Worm (Caenorhabditis elegans) whole organism, L4 larva: Measurements from ENCODE around the gene R08A2.7.

Source experiments
- aly-2 ChIP-seq: sonication (generic microtip); optimal IDR thresholded peaks from 2 replicates; lab custom pipeline; 2018; ENCODE audit warnings: missing biosample characterization, missing genetic modification characterization
- fkh-10 ChIP-seq: fragments of 150-350 bp; optimal IDR thresholded peaks from 2 replicates; lab custom pipeline; 2014; ENCODE audit warnings: missing biosample characterization, missing genetic modification reagents, missing genetic modification characterization
- jun-1 ChIP-seq: fragments of 150-350 bp; optimal IDR thresholded peaks from 2 replicates; lab custom pipeline; 2014; ENCODE audit warnings: missing biosample characterization, missing genetic modification reagents, missing genetic modification characterization
- nhr-237 ChIP-seq: sonication (generic microtip); optimal IDR thresholded peaks from 2 replicates; lab custom pipeline; 2017; ENCODE audit warnings: missing biosample characterization, missing genetic modification characterization
- nhr-76 ChIP-seq: fragments of 150-350 bp; optimal IDR thresholded peaks from 2 replicates; lab custom pipeline; 2014; ENCODE audit warnings: missing biosample characterization, missing genetic modification characterization
- tra-1 ChIP-seq: fragments of 200-800 bp; sonication (Bioruptor generic); IDR thresholded peaks from 2 replicates; pipeline ENCODE4 v1.3.6; 2022; ENCODE audit warnings: missing genetic modification reagents, missing genetic modification characterization, missing compliant biosample characterization
- unc-130 ChIP-seq: sonication (generic microtip); optimal IDR thresholded peaks from 2 replicates; lab custom pipeline; 2016; ENCODE audit warnings: missing genetic modification reagents, missing genetic modification characterization, missing compliant biosample characterization
- zag-1 ChIP-seq: fragments of 150-350 bp; optimal IDR thresholded peaks from 2 replicates; lab custom pipeline; 2014; ENCODE audit warnings: missing biosample characterization, missing genetic modification characterization

- TF ChIP-seq zag-1 (no peak), jun-1 (no peak), fkh-10 (GFP tag; lab: Kevin White, UChicago) (no peak), nhr-237 (tag; lab: Kevin White, UChicago) (no peak), nhr-76 (tag; lab: Kevin White, UChicago) (no peak), tra-1 (GFP tag; lab: Robert Waterston, UW) (no peak), aly-2 (tag; lab: Kevin White, UChicago) (no peak), unc-130 (GFP tag; lab: Kevin White, UChicago) (no peak)
Measured at ce11 chrV:14762563-14762962, 39.4 kb downstream of the R08A2.7 start.
